Worm (Caenorhabditis elegans): ENCODE results near the gene W10D9.3.

Gene W10D9.3

ce11 chrII:473203-473602 lies 12.5 kb upstream of the W10D9.3 start, which contains the start of gene W07E6.5:
Gene W07E6.5, plus strand, starts transcription at chrII:473503.
- TF ChIP-seq alr-1 (tag; optimal IDR thresholded peaks at IDR 0.05), result no peak
- no peak for TF ChIP-seq F13H6.1 (tag; optimal IDR thresholded peaks at IDR 0.05)
- no peak for TF ChIP-seq nhr-23 (tag; optimal IDR thresholded peaks at IDR 0.05)
- TF ChIP-seq zag-1 (tag; optimal IDR thresholded peaks at IDR 0.05), result no peak
- no peak for TF ChIP-seq nhr-12 (tag; optimal IDR thresholded peaks at IDR 0.05)
- no peak for TF ChIP-seq nhr-6 (tag; optimal IDR thresholded peaks at IDR 0.05)
- TF ChIP-seq ZK546.5 (tag; optimal IDR thresholded peaks at IDR 0.05), result no peak
- no peak for TF ChIP-seq gmeb-1 (tag; optimal IDR thresholded peaks at IDR 0.05)
- no peak for TF ChIP-seq unc-55 (GFP tag; optimal IDR thresholded peaks at IDR 0.05)
- no peak for TF ChIP-seq elt-3 (tag; optimal IDR thresholded peaks at IDR 0.05)
- no peak for TF ChIP-seq nhr-21 (tag; optimal IDR thresholded peaks at IDR 0.05)
- no peak for TF ChIP-seq egl-27 (tag; optimal IDR thresholded peaks at IDR 0.05)
- TF ChIP-seq dmd-4 (tag; optimal IDR thresholded peaks at IDR 0.05), result no peak
- TF ChIP-seq fos-1 (tag; optimal IDR thresholded peaks at IDR 0.05), result no peak
- TF ChIP-seq snpc-4 (tag; optimal IDR thresholded peaks at IDR 0.05), result no peak
- no peak for TF ChIP-seq nhr-77 (tag; optimal IDR thresholded peaks at IDR 0.05)
- TF ChIP-seq C34F6.9 (tag; optimal IDR thresholded peaks at IDR 0.05), result no peak
- TF ChIP-seq aly-2 (tag; optimal IDR thresholded peaks at IDR 0.05), result no peak
- no peak for TF ChIP-seq mab-5 (tag; optimal IDR thresholded peaks at IDR 0.05)

ce11 chrII:470375-470774 lies 9.6 kb upstream of the W10D9.3 start, which contains the start of gene tomm-22:
Gene tomm-22, minus strand, starts transcription at chrII:470475.
- no peak for TF ChIP-seq elt-1 (tag; optimal IDR thresholded peaks at IDR 0.05)
- no peak for TF ChIP-seq skn-1 (tag; optimal IDR thresholded peaks at IDR 0.05)
- no peak for TF ChIP-seq C34F6.9 (tag; optimal IDR thresholded peaks at IDR 0.05)
- no peak for TF ChIP-seq nhr-129 (tag; optimal IDR thresholded peaks at IDR 0.05)

DNA sequence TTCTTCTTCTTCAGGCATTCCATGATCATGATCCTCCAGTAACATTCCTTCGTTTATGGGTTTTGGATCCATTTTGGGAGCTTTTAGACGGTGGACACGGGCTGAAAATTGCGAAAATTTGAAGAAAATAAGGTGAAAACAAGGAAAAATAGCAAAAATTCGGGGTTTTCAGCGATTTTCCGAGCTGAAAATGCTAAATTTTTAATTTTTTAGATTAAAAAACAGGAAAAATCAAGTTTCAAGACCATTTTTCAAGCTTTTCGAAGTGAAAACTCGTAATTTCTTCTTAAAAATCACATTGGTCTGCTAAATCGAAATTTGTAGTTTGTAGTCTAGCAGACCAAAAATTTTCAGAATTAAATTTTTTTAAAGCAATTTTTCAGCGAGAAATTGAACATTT lies 6.5 kb upstream of the W10D9.3 start, which contains the start of gene nfyb-1:
TSS of gene nfyb-1 (minus strand) at position 101 of the 400 bp plus-strand sequence.
- no peak for TF ChIP-seq ama-1 (optimal IDR thresholded peaks at IDR 0.05)
- TF ChIP-seq Y55F3AM.14 (GFP tag; optimal IDR thresholded peaks at IDR 0.05), result no peak
- no peak for TF ChIP-seq mdl-1 (tag; optimal IDR thresholded peaks at IDR 0.05)
- no peak for TF ChIP-seq mab-5 (tag; optimal IDR thresholded peaks at IDR 0.05)
- no peak for TF ChIP-seq zag-1 (tag; optimal IDR thresholded peaks at IDR 0.05)
- no peak for TF ChIP-seq elt-3 (tag; optimal IDR thresholded peaks at IDR 0.05)
- no peak for TF ChIP-seq nhr-237 (tag; optimal IDR thresholded peaks at IDR 0.05)
- TF ChIP-seq nhr-23 (tag; optimal IDR thresholded peaks at IDR 0.05), result no peak
- no peak for TF ChIP-seq lin-39 (tag; optimal IDR thresholded peaks at IDR 0.05)
- TF ChIP-seq lsy-2 (tag; optimal IDR thresholded peaks at IDR 0.05), result no peak
- no peak for TF ChIP-seq ztf-1 (GFP tag; conservative IDR thresholded peaks at IDR 0.05)
- TF ChIP-seq elt-1 (tag; optimal IDR thresholded peaks at IDR 0.05), result no peak
- no peak for TF ChIP-seq ceh-16 (tag; optimal IDR thresholded peaks at IDR 0.05)
- no peak for TF ChIP-seq fos-1 (tag; optimal IDR thresholded peaks at IDR 0.05)
- no peak for TF ChIP-seq sma-9 (GFP tag; optimal IDR thresholded peaks at IDR 0.05)
- TF ChIP-seq sma-9 (tag; optimal IDR thresholded peaks at IDR 0.05), result no peak
- TF ChIP-seq sma-3 (GFP tag; optimal IDR thresholded peaks at IDR 0.05), result no peak
- TF ChIP-seq blmp-1 (tag; optimal IDR thresholded peaks at IDR 0.05; ENCODE audit: insufficient read depth), result no peak

- TF ChIP-seq lsy-2 (tag; optimal IDR thresholded peaks at IDR 0.05), result peak; percentile 45 to 68
- TF ChIP-seq elt-1 (tag; optimal IDR thresholded peaks at IDR 0.05), result no peak
Observed at ce11 chrII:461297-461696, 562 bp upstream of the W10D9.3 start.

DNA sequence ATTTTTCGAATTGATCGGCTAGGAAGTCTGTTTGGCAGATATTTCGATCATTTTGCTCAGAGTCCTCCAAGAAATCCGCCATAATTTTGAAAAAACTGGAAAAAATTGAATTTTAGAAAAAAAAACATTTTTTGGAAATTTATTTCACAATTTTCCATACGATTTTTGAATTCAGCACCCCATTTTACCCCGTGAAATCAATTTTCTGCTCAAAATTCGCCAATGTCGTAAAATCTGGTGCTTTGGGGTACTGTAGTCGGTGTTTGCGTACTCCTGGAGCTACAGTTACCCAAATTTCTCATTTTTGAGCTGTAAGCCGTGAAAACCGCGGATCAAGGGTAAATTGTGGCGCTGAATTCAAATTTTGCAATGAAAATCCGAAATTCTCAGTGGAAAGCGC lies 2.9 kb downstream of the W10D9.3 start, which contains the start of gene gvd-1:
TSS of gene gvd-1 (minus strand) at position 101 of the 400 bp plus-strand sequence.
- TF ChIP-seq zag-1 (tag; optimal IDR thresholded peaks at IDR 0.05) (no peak), F13H6.1 (tag; optimal IDR thresholded peaks at IDR 0.05) (no peak), skn-1 (tag; optimal IDR thresholded peaks at IDR 0.05) (no peak), lsy-2 (tag; optimal IDR thresholded peaks at IDR 0.05) (no peak), lin-39 (tag; optimal IDR thresholded peaks at IDR 0.05) (no peak), mab-5 (tag; optimal IDR thresholded peaks at IDR 0.05) (no peak), snpc-4 (tag; optimal IDR thresholded peaks at IDR 0.05) (no peak), ztf-4 (tag; optimal IDR thresholded peaks at IDR 0.05) (no peak), lin-13 (GFP tag; optimal IDR thresholded peaks at IDR 0.05) (no peak), nhr-25 (tag; optimal IDR thresholded peaks at IDR 0.05) (no peak), alr-1 (tag; optimal IDR thresholded peaks at IDR 0.05) (no peak), R02D3.7 (tag; optimal IDR thresholded peaks at IDR 0.05) (no peak), peb-1 (tag; optimal IDR thresholded peaks at IDR 0.05) (no peak), unc-62 (GFP tag; optimal IDR thresholded peaks at IDR 0.05) (no peak), Y55F3AM.14 (GFP tag; optimal IDR thresholded peaks at IDR 0.05) (no peak), ama-1 (optimal IDR thresholded peaks at IDR 0.05) (no peak)
